Worm (Caenorhabditis elegans) whole organism, young adult: ENCODE measurements around the gene cwp-3.

Experiments
- B0019.2 ChIP-seq: fragments of 200-800 bp; sonication (Bioruptor generic); conservative IDR thresholded peaks from 2 replicates; pipeline ENCODE4 v1.3.6; 2022; ENCODE audit warnings: missing genetic modification reagents, missing genetic modification characterization, missing compliant biosample characterization
- C17E4.6 ChIP-seq: fragments of 200-800 bp; sonication (Bioruptor generic); IDR thresholded peaks from 2 replicates; pipeline ENCODE4 v1.3.6; 2022; ENCODE audit warnings: missing genetic modification reagents, missing genetic modification characterization, missing compliant biosample characterization
- F10E7.11 ChIP-seq: sonication (generic microtip); optimal IDR thresholded peaks from 2 replicates; lab custom pipeline; 2017; ENCODE audit warnings: mild to moderate bottlenecking, missing genetic modification characterization, moderate library complexity, missing compliant biosample characterization
- F39B2.1 ChIP-seq: fragments of 200-800 bp; sonication (Bioruptor generic); IDR thresholded peaks from 2 replicates; pipeline ENCODE4 v1.3.6; 2022; ENCODE audit warnings: missing genetic modification reagents, missing genetic modification characterization, missing compliant biosample characterization
- F49E8.2 ChIP-seq: sonication (generic microtip); optimal IDR thresholded peaks from 3 replicates; lab custom pipeline; 2017; ENCODE audit warnings: missing genetic modification characterization, mild to moderate bottlenecking, missing compliant biosample characterization, antibody characterized with exemption, moderate library complexity; ENCODE audit not compliant: insufficient read depth
- F52B5.7 ChIP-seq: sonication (generic microtip); optimal IDR thresholded peaks from 2 replicates; lab custom pipeline; 2016; ENCODE audit warnings: mild to moderate bottlenecking, missing genetic modification characterization, missing compliant biosample characterization
- F55B11.4 ChIP-seq: sonication (generic microtip); optimal IDR thresholded peaks from 2 replicates; lab custom pipeline; 2016; ENCODE audit warnings: missing compliant biosample characterization, missing genetic modification characterization, borderline replicate concordance; ENCODE audit not compliant: insufficient read depth
- F57C9.4 ChIP-seq: sonication (generic microtip); optimal IDR thresholded peaks from 2 replicates; lab custom pipeline; 2017; ENCODE audit warnings: mild to moderate bottlenecking, missing genetic modification characterization, missing compliant biosample characterization
- K11D2.4 ChIP-seq: fragments of 200-800 bp; sonication (Bioruptor generic); IDR thresholded peaks from 2 replicates; pipeline ENCODE4 v1.3.6; 2022; ENCODE audit warnings: missing genetic modification reagents, missing genetic modification characterization, missing compliant biosample characterization
- K12H6.12 ChIP-seq: fragments of 200-800 bp; sonication (Bioruptor generic); optimal IDR thresholded peaks from 2 replicates; lab custom pipeline; 2018; ENCODE audit warnings: mild to moderate bottlenecking, missing genetic modification characterization, missing compliant biosample characterization
- atf-7 ChIP-seq: sonication (generic microtip); optimal IDR thresholded peaks from 2 replicates; lab custom pipeline; 2017; ENCODE audit warnings: mild to moderate bottlenecking, missing genetic modification characterization, missing compliant biosample characterization
- attf-6 ChIP-seq: fragments of 200-800 bp; sonication (Bioruptor generic); IDR thresholded peaks from 2 replicates; pipeline ENCODE4 v1.3.6; 2022; ENCODE audit warnings: missing genetic modification reagents, missing genetic modification characterization, missing compliant biosample characterization
- bed-1 ChIP-seq: fragments of 200-800 bp; sonication (Bioruptor generic); IDR thresholded peaks from 2 replicates; pipeline ENCODE4 v1.3.6; 2022; ENCODE audit warnings: missing genetic modification reagents, missing genetic modification characterization, missing compliant biosample characterization
- ccch-3 ChIP-seq: fragments of 200-800 bp; sonication (Bioruptor generic); optimal IDR thresholded peaks from 2 replicates; lab custom pipeline; 2018; ENCODE audit warnings: mild to moderate bottlenecking, missing genetic modification characterization, missing compliant biosample characterization
- cebp-2 ChIP-seq: fragments of 200-800 bp; sonication (Bioruptor generic); IDR thresholded peaks from 2 replicates; pipeline ENCODE4 v1.3.6; 2022; ENCODE audit warnings: missing genetic modification characterization, missing compliant biosample characterization
- ceh-100 ChIP-seq: fragments of 200-800 bp; sonication (Bioruptor generic); IDR thresholded peaks from 2 replicates; pipeline ENCODE4 v1.3.6; 2022; ENCODE audit warnings: missing genetic modification reagents, missing genetic modification characterization, missing compliant biosample characterization
- ceh-58 ChIP-seq: fragments of 200-800 bp; sonication (Bioruptor generic); IDR thresholded peaks from 2 replicates; pipeline ENCODE4 v1.3.6; 2022; ENCODE audit warnings: missing genetic modification characterization, missing compliant biosample characterization
- die-1 ChIP-seq: sonication (generic microtip); optimal IDR thresholded peaks from 2 replicates; lab custom pipeline; 2016; ENCODE audit warnings: missing genotype, mild to moderate bottlenecking, missing genetic modification characterization, missing compliant biosample characterization
- dpff-1 ChIP-seq: sonication (generic microtip); optimal IDR thresholded peaks from 2 replicates; lab custom pipeline; 2017; ENCODE audit warnings: mild to moderate bottlenecking, missing genetic modification characterization, missing compliant biosample characterization
- efl-1 ChIP-seq: fragments of 150-350 bp; optimal IDR thresholded peaks from 2 replicates; lab custom pipeline; 2014; ENCODE audit warnings: missing biosample characterization, missing genetic modification reagents, missing genetic modification characterization
- egl-44 ChIP-seq: fragments of 200-800 bp; sonication (Bioruptor generic); IDR thresholded peaks from 2 replicates; pipeline ENCODE4 v1.3.6; 2022; ENCODE audit warnings: missing genetic modification reagents, missing genetic modification characterization, missing compliant biosample characterization
- ets-4 ChIP-seq: fragments of 200-800 bp; sonication (Bioruptor generic); optimal IDR thresholded peaks from 2 replicates; lab custom pipeline; 2018; ENCODE audit warnings: mild to moderate bottlenecking, missing genetic modification characterization, missing compliant biosample characterization
- fkh-3 ChIP-seq: sonication (generic microtip); optimal IDR thresholded peaks from 2 replicates; lab custom pipeline; 2016; ENCODE audit warnings: mild to moderate bottlenecking, missing genetic modification characterization, missing compliant biosample characterization
- hmg-1.2 ChIP-seq: fragments of 200-800 bp; sonication (Bioruptor generic); IDR thresholded peaks from 2 replicates; pipeline ENCODE4 v1.3.6; 2022; ENCODE audit warnings: missing genetic modification reagents, missing genetic modification characterization, missing compliant biosample characterization
- hmg-20 ChIP-seq: fragments of 200-800 bp; sonication (Bioruptor generic); IDR thresholded peaks from 2 replicates; pipeline ENCODE4 v1.3.6; 2022; ENCODE audit warnings: missing genetic modification reagents, missing genetic modification characterization, missing compliant biosample characterization
- hsf-1 ChIP-seq: fragments of 200-800 bp; sonication (Bioruptor generic); IDR thresholded peaks from 2 replicates; pipeline ENCODE4 v1.3.6; 2022; ENCODE audit warnings: missing genetic modification reagents, missing genetic modification characterization, missing compliant biosample characterization
- lag-1 ChIP-seq: fragments of 200-800 bp; sonication (Bioruptor generic); IDR thresholded peaks from 2 replicates; pipeline ENCODE4 v1.3.6; 2022; ENCODE audit warnings: missing genetic modification reagents, missing genetic modification characterization, missing compliant biosample characterization
- let-607 ChIP-seq, 2 experiments: fragments of 200-800 bp in 1 of 2; sonication (Bioruptor generic) in 1 of 2; sonication (generic microtip) in 1 of 2; optimal IDR thresholded peaks; 2 replicates each; lab custom pipeline; 2016 to 2018; ENCODE audit warnings: mild to moderate bottlenecking in 2 of 2, missing compliant biosample characterization in 2 of 2, missing genetic modification characterization in 2 of 2, moderate library complexity in 2 of 2, missing genotype in 1 of 2
- lin-26 ChIP-seq: fragments of 200-800 bp; sonication (Bioruptor generic); IDR thresholded peaks from 2 replicates; pipeline ENCODE4 v1.3.6; 2022; ENCODE audit warnings: missing genetic modification reagents, missing genetic modification characterization, missing compliant biosample characterization
- lin-35 ChIP-seq, 3 experiments: fragments of 150-350 bp in 2 of 3; sonication (generic microtip) in 1 of 3; optimal IDR thresholded peaks; 2 replicates each; lab custom pipeline; 2014 to 2018; ENCODE audit warnings: missing biosample characterization in 3 of 3, missing genetic modification characterization in 3 of 3, missing genetic modification reagents in 3 of 3
- lin-54 ChIP-seq: fragments of 200-800 bp; sonication (Bioruptor generic); optimal IDR thresholded peaks from 2 replicates; lab custom pipeline; 2018; ENCODE audit warnings: mild to moderate bottlenecking, missing genetic modification characterization, missing compliant biosample characterization
- madf-10 ChIP-seq: sonication (generic microtip); optimal IDR thresholded peaks from 2 replicates; lab custom pipeline; 2016; ENCODE audit warnings: mild to moderate bottlenecking, missing genetic modification characterization, missing compliant biosample characterization
- madf-3 ChIP-seq: fragments of 200-800 bp; sonication (Bioruptor generic); IDR thresholded peaks from 2 replicates; pipeline ENCODE4 v1.3.6; 2022; ENCODE audit warnings: missing genetic modification reagents, missing genetic modification characterization, missing compliant biosample characterization
- madf-8 ChIP-seq: fragments of 200-800 bp; sonication (Bioruptor generic); conservative IDR thresholded peaks from 2 replicates; pipeline ENCODE4 v1.3.6; 2022; ENCODE audit warnings: missing genetic modification reagents, missing genetic modification characterization, missing compliant biosample characterization
- nhr-80 ChIP-seq: sonication (generic microtip); optimal IDR thresholded peaks from 2 replicates; lab custom pipeline; 2016; ENCODE audit warnings: missing genetic modification characterization, missing compliant biosample characterization
- pbrm-1 ChIP-seq: fragments of 200-800 bp; sonication (Bioruptor generic); IDR thresholded peaks from 2 replicates; pipeline ENCODE4 v1.3.6; 2022; ENCODE audit warnings: missing genetic modification reagents, missing genetic modification characterization, missing compliant biosample characterization
- pha-4 ChIP-seq: fragments of 150-350 bp; sonication (generic microtip); optimal IDR thresholded peaks from 2 replicates; lab custom pipeline; 2014; ENCODE audit warnings: missing biosample characterization, missing genetic modification reagents, missing genetic modification characterization
- snpc-1.1 ChIP-seq: sonication (generic microtip); optimal IDR thresholded peaks from 2 replicates; lab custom pipeline; 2017; ENCODE audit warnings: missing genetic modification characterization, mild to moderate bottlenecking, missing compliant biosample characterization, antibody characterized with exemption, moderate library complexity, missing genotype, missing genetic modification reagents; ENCODE audit not compliant: insufficient read depth
- snpc-4 ChIP-seq, 5 experiments: fragments of 150-350 bp in 1 of 5; sonication (generic microtip) in 4 of 5; optimal IDR thresholded peaks; 2 replicates each; lab custom pipeline; 2014 to 2018; ENCODE audit warnings: missing genetic modification characterization in 5 of 5, missing biosample characterization in 3 of 5, antibody characterized with exemption in 2 of 5, mild to moderate bottlenecking in 2 of 5, missing compliant biosample characterization in 2 of 5, missing genotype in 2 of 5, moderate library complexity in 2 of 5, missing genetic modification reagents in 1 of 5
- sptf-2 ChIP-seq: fragments of 200-800 bp; sonication (Bioruptor generic); optimal IDR thresholded peaks from 2 replicates; lab custom pipeline; 2018; ENCODE audit warnings: mild to moderate bottlenecking, missing genetic modification characterization, missing compliant biosample characterization
- zfh-2 ChIP-seq: fragments of 200-800 bp; sonication (Bioruptor generic); conservative IDR thresholded peaks from 2 replicates; pipeline ENCODE4 v1.3.6; 2022; ENCODE audit warnings: missing genetic modification reagents, missing genetic modification characterization, missing compliant biosample characterization
- ztf-22 ChIP-seq: fragments of 200-800 bp; sonication (Bioruptor generic); optimal IDR thresholded peaks from 2 replicates; lab custom pipeline; 2018; ENCODE audit warnings: mild to moderate bottlenecking, missing genetic modification characterization, moderate library complexity, missing compliant biosample characterization

Gene cwp-3

DNA sequence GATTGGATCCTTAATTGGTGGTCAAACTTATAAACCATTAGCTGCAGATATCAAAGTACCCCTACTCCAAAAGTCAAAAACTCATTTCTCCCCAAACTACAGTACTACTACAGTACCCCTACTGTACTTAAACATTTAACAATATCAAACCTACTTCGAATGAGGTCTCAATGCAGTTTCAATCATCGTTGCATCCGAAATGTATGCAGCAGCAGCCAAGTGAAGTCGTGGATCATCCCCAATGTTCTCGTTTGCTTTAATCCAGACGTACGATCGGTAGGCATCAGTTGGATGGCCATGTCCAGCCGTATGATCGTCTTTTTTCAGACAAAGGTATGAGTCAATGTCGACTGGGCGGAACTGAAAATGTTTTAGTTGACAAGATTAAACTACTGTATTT is 14.9 kb downstream of the cwp-3 start:
- TF ChIP-seq F49E8.2 (tag; lab: Kevin White, UChicago) (no peak), bed-1 (GFP tag; lab: Robert Waterston, UW) (no peak), dpff-1 (tag; lab: Kevin White, UChicago) (no peak), C17E4.6 (GFP tag; lab: Robert Waterston, UW) (no peak), ccch-3 (GFP tag; lab: Kevin White, UChicago) (no peak), F52B5.7 (tag; lab: Kevin White, UChicago) (no peak), K11D2.4 (GFP tag; lab: Robert Waterston, UW) (no peak), zfh-2 (GFP tag; lab: Robert Waterston, UW) (no peak), die-1 (no peak), ceh-58 (GFP tag; lab: Robert Waterston, UW) (no peak), snpc-1.1 (no peak), snpc-4 (GFP tag; optimal IDR thresholded peaks at IDR 0.05; lab: Kevin White, UChicago) (no peak), snpc-4 (tag; optimal IDR thresholded peaks at IDR 0.05; lab: Kevin White, UChicago) (no peak), lag-1 (GFP tag; lab: Robert Waterston, UW) (no peak), cebp-2 (no peak), hmg-20 (no peak), nhr-80 (tag; lab: Kevin White, UChicago) (no peak), hsf-1 (GFP tag; lab: Robert Waterston, UW) (no peak)

DNA sequence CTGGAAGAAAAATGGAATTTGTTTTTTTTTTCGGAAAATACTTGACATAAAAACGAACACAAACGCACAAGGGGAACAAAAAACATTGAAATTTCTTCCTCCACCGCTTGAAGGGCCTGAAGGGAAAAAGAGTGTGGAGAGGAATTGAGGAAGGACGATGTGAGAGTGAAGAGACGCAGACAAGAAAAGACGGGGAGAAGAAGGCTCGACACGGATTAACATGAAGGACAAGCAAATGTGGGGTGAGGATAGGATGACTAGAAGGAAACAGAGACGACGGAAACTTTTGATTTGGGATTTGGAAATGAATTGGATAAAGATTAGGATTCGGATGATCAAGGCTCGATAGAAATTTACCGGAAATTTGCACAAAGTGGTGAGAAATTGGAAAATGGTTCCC is 17.9 kb downstream of the cwp-3 start:
- peak in 1 of 3 experiments; percentile 11 for TF ChIP-seq lin-35 (GFP tag; optimal IDR thresholded peaks at IDR 0.05; lab: Kevin White, UChicago)
- no peak for TF ChIP-seq dpff-1 (tag; lab: Kevin White, UChicago)
- no peak for TF ChIP-seq ets-4 (GFP tag; lab: Kevin White, UChicago)
- no peak for TF ChIP-seq atf-7
- peak; percentile 40; the same call in 1 of the 2 replicates for TF ChIP-seq hmg-1.2

DNA sequence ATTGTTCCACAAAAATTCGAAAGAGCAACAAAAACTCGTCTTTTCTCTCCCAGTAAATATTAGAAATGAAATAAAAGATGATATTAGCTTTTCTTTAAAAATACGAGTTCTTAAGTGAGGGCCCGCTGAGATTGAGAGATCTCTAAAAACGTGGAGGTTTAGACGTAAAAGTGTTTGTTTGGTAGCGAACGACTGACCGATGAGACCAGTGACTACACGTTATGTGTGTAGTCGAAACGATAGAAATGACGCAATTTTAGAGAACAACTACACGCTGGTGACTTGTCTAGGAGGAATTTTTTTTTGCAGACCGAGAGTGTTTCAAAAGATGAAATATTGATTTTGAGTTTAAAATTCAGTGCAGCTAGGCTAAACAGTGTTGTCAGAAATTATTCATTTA is 20.1 kb downstream of the cwp-3 start, which contains the start of gene C37H5.13:
C37H5.13 (minus strand) TSS at position 229 of the 400 bp plus-strand sequence.
- TF ChIP-seq nhr-80 (tag; lab: Kevin White, UChicago), result peak; percentile 22
- TF ChIP-seq pha-4 (tag; lab: Kevin White, UChicago), result peak; percentile 11
- TF ChIP-seq F10E7.11 (tag; lab: Kevin White, UChicago), result no peak
- no peak for TF ChIP-seq egl-44 (GFP tag; lab: Robert Waterston, UW)

DNA sequence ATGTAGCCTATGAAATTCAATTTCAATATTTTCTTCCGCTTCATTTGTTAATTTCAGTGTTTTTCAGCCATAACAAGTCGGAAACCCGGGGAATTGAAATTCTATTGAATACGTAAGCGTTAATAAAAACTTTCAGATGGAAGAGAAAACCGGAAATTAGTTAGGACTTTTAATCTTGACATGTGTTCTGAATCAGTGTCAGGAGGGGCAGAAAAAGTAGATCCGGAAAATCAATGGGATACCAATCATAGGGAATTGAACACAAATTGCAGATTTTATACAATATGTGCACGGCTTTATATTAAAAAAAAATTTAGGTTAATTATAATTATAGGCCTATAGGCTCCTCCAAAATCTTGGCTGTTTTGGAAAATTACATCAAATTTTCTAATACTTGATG is 21.7 kb downstream of the cwp-3 start:
- TF ChIP-seq lin-26 (GFP tag; lab: Robert Waterston, UW), result no peak
- TF ChIP-seq madf-10, result no peak
- TF ChIP-seq pbrm-1 (GFP tag; lab: Robert Waterston, UW), result no peak
- no peak for TF ChIP-seq ztf-22 (GFP tag; lab: Kevin White, UChicago)
- no peak for TF ChIP-seq F52B5.7 (tag; lab: Kevin White, UChicago)
- TF ChIP-seq sptf-2 (GFP tag; lab: Kevin White, UChicago), result no peak
- TF ChIP-seq F55B11.4, result no peak
- TF ChIP-seq F39B2.1 (GFP tag; lab: Robert Waterston, UW), result no peak
- TF ChIP-seq K12H6.12 (tag; lab: Kevin White, UChicago), result no peak
- no peak for TF ChIP-seq fkh-3 (tag; lab: Kevin White, UChicago)
- TF ChIP-seq madf-8, result no peak
- no peak for TF ChIP-seq madf-3 (GFP tag; lab: Robert Waterston, UW)
- no peak for TF ChIP-seq zfh-2 (GFP tag; lab: Robert Waterston, UW)
- no peak for TF ChIP-seq attf-6
- TF ChIP-seq efl-1 (GFP tag; lab: Kevin White, UChicago), result no peak
- no peak for TF ChIP-seq lin-54 (GFP tag; lab: Kevin White, UChicago)
- TF ChIP-seq B0019.2 (GFP tag; lab: Robert Waterston, UW), result no peak
- TF ChIP-seq F57C9.4, result no peak
- TF ChIP-seq ceh-100, result no peak
- TF ChIP-seq let-607 (tag; optimal IDR thresholded peaks at IDR 0.05; lab: Kevin White, UChicago), result no peak
